ENCODE assay signal across 1 fruit fly cellular context in genomic region chr3L:16409440-16410233, dm6.
TF ChIP-seq lines count a peak whose summit lies in the region.

No protein-coding gene starts in this region.

TF ChIP-seq in whole organism, embryonic, 481 proteins besides CTCF, POLR2A, EP300 and RAD21 (continued from another document):
- TF ChIP-seq pros (GFP tag; optimal IDR thresholded peaks at IDR 0.05; lab: Kevin White, UChicago), result peak; percentile 44
- TF ChIP-seq CG14050 (GFP tag; IDR thresholded peaks at IDR 0.05; lab: Robert Waterston, UW), result no peak
- no peak for TF ChIP-seq pan (optimal IDR thresholded peaks at IDR 0.05; lab: Kevin White, UChicago)
- TF ChIP-seq pan (GFP tag; optimal IDR thresholded peaks at IDR 0.05 in 1 of 2, IDR thresholded peaks at IDR 0.05 in 1 of 2), result peak in 1 of 2 experiments; percentile 6
- TF ChIP-seq sqz (GFP tag; optimal IDR thresholded peaks at IDR 0.05; lab: Kevin White, UChicago), result peak; percentile 89
- no peak for TF ChIP-seq sim (GFP tag; IDR thresholded peaks at IDR 0.05; lab: Robert Waterston, UW)
- TF ChIP-seq Doc2 (GFP tag; IDR thresholded peaks at IDR 0.05; lab: Robert Waterston, UW), result no peak
- TF ChIP-seq Hey (tag; optimal IDR thresholded peaks at IDR 0.05; lab: Kevin White, UChicago), result no peak
- TF ChIP-seq fru (optimal IDR thresholded peaks at IDR 0.05; lab: Kevin White, UChicago), result no peak
- TF ChIP-seq CG7357 (GFP tag; IDR thresholded peaks at IDR 0.05; lab: Robert Waterston, UW), result no peak
- no peak for TF ChIP-seq CG12659 (GFP tag; optimal IDR thresholded peaks at IDR 0.05; lab: Kevin White, UChicago)
- TF ChIP-seq ftz-f1 (GFP tag; optimal IDR thresholded peaks at IDR 0.05; lab: Kevin White, UChicago), result no peak
- TF ChIP-seq grn (GFP tag; optimal IDR thresholded peaks at IDR 0.05; lab: Kevin White, UChicago), result peak; percentile 25
- peak; percentile 73 for TF ChIP-seq twi (tag; optimal IDR thresholded peaks at IDR 0.05; lab: Kevin White, UChicago)
- no peak for TF ChIP-seq CG12744 (GFP tag; optimal IDR thresholded peaks at IDR 0.05; lab: Kevin White, UChicago)
- TF ChIP-seq CG1832 (GFP tag; optimal IDR thresholded peaks at IDR 0.05; lab: Kevin White, UChicago), result no peak
- 0 out of 3 replicates have a peak, but pooled peaks have one; percentile 0 for TF ChIP-seq ci (GFP tag; IDR thresholded peaks at IDR 0.05; lab: Robert Waterston, UW)
